Worm (Caenorhabditis elegans): ENCODE results near the gene str-116.

- TF ChIP-seq elt-2 (tag; optimal IDR thresholded peaks at IDR 0.05): no peak
- no peak for TF ChIP-seq pha-4 (tag; optimal IDR thresholded peaks at IDR 0.05)
Observed at ce11 chrV:11304879-11305278, 38.1 kb downstream of the str-116 start, which contains the start of gene srh-45.

Measured in whole organism, L3 larva.